Fruit fly (Drosophila melanogaster): ENCODE data around the gene yellow-c.
A peak's percentile ranks its signal among the peaks of the same experiment; 100 is the strongest.

yellow-c gene

dm6 chr2L:14995594-14996463, 39.4 kb upstream of the yellow-c start:
- TF ChIP-seq ttk (GFP tag; IDR thresholded peaks at IDR 0.05) (peak; percentile 95), CG7556 (GFP tag; optimal IDR thresholded peaks at IDR 0.05) (peak; percentile 92), kni (GFP tag; optimal IDR thresholded peaks at IDR 0.05) (peak; percentile 97), vfl (GFP tag; optimal IDR thresholded peaks at IDR 0.05) (peak; percentile 53), CG12942 (GFP tag; optimal IDR thresholded peaks at IDR 0.05) (peak; percentile 86), Ravus (GFP tag; IDR thresholded peaks at IDR 0.05) (peak; percentile 68), prd (optimal IDR thresholded peaks at IDR 0.05) (no peak), prd (GFP tag; IDR thresholded peaks at IDR 0.05) (peak; percentile 92), PHDP (tag; optimal IDR thresholded peaks at IDR 0.05) (peak; percentile 93), CG10321 (GFP tag; IDR thresholded peaks at IDR 0.05) (peak; percentile 64), Elba2 (GFP tag; optimal IDR thresholded peaks at IDR 0.05) (peak; percentile 16), gcm (GFP tag; optimal IDR thresholded peaks at IDR 0.05) (peak; percentile 85), CG8281 (tag; optimal IDR thresholded peaks at IDR 0.05) (peak; percentile 98), CG17829 (tag; optimal IDR thresholded peaks at IDR 0.05) (peak; percentile 95), NC2β (GFP tag; optimal IDR thresholded peaks at IDR 0.05) (peak; percentile 27), CG7928 (GFP tag; optimal IDR thresholded peaks at IDR 0.05) (peak; percentile 45), CG8478 (optimal IDR thresholded peaks at IDR 0.05) (no peak), CG31224 (GFP tag; IDR thresholded peaks at IDR 0.05) (peak; percentile 73; the same call in 1 of the 2 replicates), en (GFP tag; optimal IDR thresholded peaks at IDR 0.05) (peak; percentile 34), CG30431 (GFP tag; optimal IDR thresholded peaks at IDR 0.05) (peak; percentile 68), eve (GFP tag; optimal IDR thresholded peaks at IDR 0.05) (peak in 1 of 2 experiments; percentile 77), CG18476 (GFP tag; optimal IDR thresholded peaks at IDR 0.05) (peak; percentile 78), oc (tag; optimal IDR thresholded peaks at IDR 0.05) (peak; percentile 92), sr (GFP tag; IDR thresholded peaks at IDR 0.05) (peak; percentile 48; the same call in 1 of the 3 replicates), Camta (GFP tag; optimal IDR thresholded peaks at IDR 0.05) (peak; percentile 51), CG18764 (GFP tag; optimal IDR thresholded peaks at IDR 0.05) (peak; percentile 84), CG14965 (GFP tag; optimal IDR thresholded peaks at IDR 0.05; ENCODE audit: borderline replicate concordance) (no peak), CG4707 (GFP tag; optimal IDR thresholded peaks at IDR 0.05) (peak; percentile 53), E2f2 (GFP tag; IDR thresholded peaks at IDR 0.05) (peak; percentile 75), CG2202 (tag; optimal IDR thresholded peaks at IDR 0.05) (peak; percentile 62), CG4328 (GFP tag; optimal IDR thresholded peaks at IDR 0.05) (peak; percentile 34), Abd-B (GFP tag; optimal IDR thresholded peaks at IDR 0.05) (peak; percentile 90), H2.0 (GFP tag; IDR thresholded peaks at IDR 0.05) (peak; percentile 85), sd (tag; optimal IDR thresholded peaks at IDR 0.05) (peak; percentile 84), CG4820 (GFP tag; optimal IDR thresholded peaks at IDR 0.05) (peak; percentile 90), CG10654 (GFP tag; optimal IDR thresholded peaks at IDR 0.05) (peak; percentile 89), psq (GFP tag; optimal IDR thresholded peaks at IDR 0.05) (peak; percentile 80), ssp (GFP tag; IDR thresholded peaks at IDR 0.05) (peak; percentile 86), klu (GFP tag; IDR thresholded peaks at IDR 0.05) (peak; percentile 78), CG4424 (GFP tag; optimal IDR thresholded peaks at IDR 0.05) (peak; percentile 90), kay (GFP tag; optimal IDR thresholded peaks at IDR 0.05) (peak; percentile 58), CG43689 (GFP tag; IDR thresholded peaks at IDR 0.05) (peak; percentile 91), CG10209 (GFP tag; optimal IDR thresholded peaks at IDR 0.05) (peak; percentile 90), CG7963 (GFP tag; IDR thresholded peaks at IDR 0.05; ENCODE audit: partially characterized antibody) (no peak), zf30C (GFP tag; optimal IDR thresholded peaks at IDR 0.05) (peak; percentile 60), CG6272 (GFP tag; IDR thresholded peaks at IDR 0.05) (peak; percentile 89), disco-r (GFP tag; optimal IDR thresholded peaks at IDR 0.05) (no peak), Ets97D (GFP tag; optimal IDR thresholded peaks at IDR 0.05) (no peak), CG16863 (GFP tag; optimal IDR thresholded peaks at IDR 0.05) (peak; percentile 46), CG10543 (GFP tag; optimal IDR thresholded peaks at IDR 0.05) (peak; percentile 27)

Measured in whole organism, embryonic.